Fruit fly (Drosophila melanogaster) whole organism, adult: ENCODE results near the gene Tsp68C.

Source experiments
- CG11617 ChIP-seq: fragments of 200-800 bp; sonication (Bioruptor generic); optimal IDR thresholded peaks from 2 replicates; lab custom pipeline; 2017; ENCODE audit warnings: mild to moderate bottlenecking, missing biosample characterization, missing genetic modification reagents, missing genetic modification characterization
- CG14711 ChIP-seq: fragments of 200-800 bp; sonication (Bioruptor generic); optimal IDR thresholded peaks from 2 replicates; lab custom pipeline; 2018; ENCODE audit warnings: missing biosample characterization, mild to moderate bottlenecking, missing genetic modification characterization, moderate library complexity
- CG5204 ChIP-seq: fragments of 200-800 bp; sonication (Bioruptor generic); optimal IDR thresholded peaks from 2 replicates; lab custom pipeline; 2016; ENCODE audit warnings: missing biosample characterization, missing genetic modification characterization
- CG7101 ChIP-seq: fragments of 200-800 bp; sonication (Bioruptor generic); optimal IDR thresholded peaks from 2 replicates; lab custom pipeline; 2018; ENCODE audit warnings: missing biosample characterization, mild to moderate bottlenecking, missing genetic modification characterization, moderate library complexity
- Clk ChIP-seq: fragments of 200-800 bp; sonication (Bioruptor generic); optimal IDR thresholded peaks from 2 replicates; lab custom pipeline; 2017; ENCODE audit warnings: missing biosample characterization, missing genetic modification characterization
- Crg-1 ChIP-seq: fragments of 200-800 bp; sonication (Bioruptor generic); optimal IDR thresholded peaks from 2 replicates; lab custom pipeline; 2016; ENCODE audit warnings: missing biosample characterization, missing genetic modification characterization
- Mnt ChIP-seq: fragments of 200-800 bp; sonication (Bioruptor generic); optimal IDR thresholded peaks from 2 replicates; lab custom pipeline; 2016; ENCODE audit warnings: missing biosample characterization, mild to moderate bottlenecking, missing genetic modification characterization
- bab1 ChIP-seq: fragments of 200-800 bp; sonication (Bioruptor generic); optimal IDR thresholded peaks from 3 replicates; lab custom pipeline; 2019; ENCODE audit warnings: missing biosample characterization, mild to moderate bottlenecking, missing genetic modification characterization, moderate library complexity
- cic ChIP-seq: fragments of 200-800 bp; sonication (Bioruptor generic); optimal IDR thresholded peaks from 2 replicates; lab custom pipeline; 2017; ENCODE audit warnings: missing biosample characterization, mild to moderate bottlenecking, missing genetic modification characterization, moderate library complexity
- cnc ChIP-seq, 2 experiments: fragments of >200 bp; optimal IDR thresholded peaks; 2 replicates each; lab custom pipeline; 2017
- kay ChIP-seq: fragments of 200-800 bp; sonication (Bioruptor generic); peaks from one replicate; lab custom pipeline; 2016; ENCODE audit warnings: missing biosample characterization, missing genetic modification characterization, borderline replicate concordance
- pad ChIP-seq: fragments of 200-800 bp; sonication (Bioruptor generic); optimal IDR thresholded peaks from 3 replicates; lab custom pipeline; 2017; ENCODE audit warnings: missing biosample characterization, missing genetic modification characterization, mild to moderate bottlenecking, moderate library complexity, missing genetic modification reagents
- tj ChIP-seq: fragments of 200-800 bp; sonication (Bioruptor generic); optimal IDR thresholded peaks from 3 replicates; lab custom pipeline; 2017; ENCODE audit warnings: missing biosample characterization, mild to moderate bottlenecking, missing genetic modification characterization, moderate library complexity
- toe ChIP-seq: fragments of 200-800 bp; sonication (Bioruptor generic); optimal IDR thresholded peaks from 2 replicates; lab custom pipeline; 2016; ENCODE audit warnings: missing biosample characterization, missing genetic modification characterization

- TF ChIP-seq pad (GFP tag; lab: Kevin White, UChicago) = no peak
- no peak for TF ChIP-seq Mnt (GFP tag; lab: Kevin White, UChicago)
- TF ChIP-seq CG11617 = no peak
- no peak for TF ChIP-seq cic
- no peak for TF ChIP-seq Crg-1
- TF ChIP-seq tj (GFP tag; lab: Kevin White, UChicago) = no peak
- TF ChIP-seq toe (GFP tag; lab: Kevin White, UChicago) = no peak
- no peak for TF ChIP-seq cnc (optimal IDR thresholded peaks at IDR 0.05; lab: Kevin White, UChicago)
- TF ChIP-seq Clk (GFP tag; lab: Kevin White, UChicago) = no peak
- no peak for TF ChIP-seq CG14711
- no peak for TF ChIP-seq CG7101 (tag; lab: Kevin White, UChicago)
- TF ChIP-seq bab1 (GFP tag; lab: Kevin White, UChicago) = no peak
- no peak for TF ChIP-seq kay (GFP tag; lab: Kevin White, UChicago)
- no peak for TF ChIP-seq CG5204 (GFP tag; lab: Kevin White, UChicago)
Measured at dm6 chr3L:13884460-13885056, 41.1 kb downstream of the Tsp68C start.
